Worm (Caenorhabditis elegans) whole organism, young adult: Measurements from ENCODE around the gene chil-11.

Source experiments
- Y53G8AR.9 ChIP-seq: fragments of 200-800 bp; sonication (Bioruptor generic); conservative IDR thresholded peaks from 2 replicates; pipeline ENCODE4 v1.3.6; 2022; ENCODE audit warnings: missing genetic modification reagents, missing genetic modification characterization, missing compliant biosample characterization
- Y95B8A.8 ChIP-seq: fragments of 200-800 bp; sonication (Bioruptor generic); IDR thresholded peaks from 2 replicates; pipeline ENCODE4 v1.3.6; 2022; ENCODE audit warnings: missing genetic modification reagents, missing genetic modification characterization, missing compliant biosample characterization
- ceh-40 ChIP-seq: fragments of 200-800 bp; sonication (Bioruptor generic); IDR thresholded peaks from 2 replicates; pipeline ENCODE4 v1.3.6; 2022; ENCODE audit warnings: missing genetic modification characterization, missing compliant biosample characterization
- ceh-58 ChIP-seq: fragments of 200-800 bp; sonication (Bioruptor generic); IDR thresholded peaks from 2 replicates; pipeline ENCODE4 v1.3.6; 2022; ENCODE audit warnings: missing genetic modification characterization, missing compliant biosample characterization
- pha-4 ChIP-seq: fragments of 150-350 bp; sonication (generic microtip); optimal IDR thresholded peaks from 2 replicates; lab custom pipeline; 2014; ENCODE audit warnings: missing biosample characterization, missing genetic modification reagents, missing genetic modification characterization
- tbp1 ChIP-seq: fragments of 200-800 bp; sonication (Bioruptor generic); optimal IDR thresholded peaks from 2 replicates; lab custom pipeline; 2018; ENCODE audit warnings: mild to moderate bottlenecking, missing genetic modification characterization, missing compliant biosample characterization
- tlf-1 ChIP-seq: fragments of 200-800 bp; sonication (Bioruptor generic); optimal IDR thresholded peaks from 2 replicates; lab custom pipeline; 2018; ENCODE audit warnings: mild to moderate bottlenecking, missing genetic modification characterization, missing compliant biosample characterization

DNA sequence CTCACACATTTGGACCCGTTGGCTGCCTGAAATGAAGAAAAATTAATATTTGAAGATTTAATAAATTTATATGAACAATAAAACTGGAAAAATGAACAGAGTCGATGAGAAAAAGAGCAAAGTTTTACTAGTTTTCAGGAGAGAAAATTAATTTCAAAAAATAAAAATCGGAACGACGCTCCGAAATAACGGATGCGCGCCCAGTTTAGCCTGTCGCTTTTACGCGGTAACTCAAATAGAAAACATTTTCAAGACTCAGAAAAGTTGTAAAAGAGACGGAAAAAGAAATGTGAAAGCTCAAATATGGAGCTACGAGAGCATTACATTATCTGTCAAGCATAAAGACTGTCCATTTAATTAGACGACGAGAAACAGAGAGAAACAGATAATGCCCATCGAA lies 37.7 kb upstream of the chil-11 start, which contains the start of the genes C55C3.73 and perm-5:
- TF ChIP-seq tbp1: no peak
- TF ChIP-seq pha-4: no peak
- TF ChIP-seq Y95B8A.8: no peak
- TF ChIP-seq Y53G8AR.9 (GFP tag; lab: Robert Waterston, UW): no peak
- TF ChIP-seq ceh-58 (GFP tag; lab: Robert Waterston, UW): no peak
- no peak for TF ChIP-seq ceh-40 (GFP tag; lab: Robert Waterston, UW)
- TF ChIP-seq tlf-1 (GFP tag; lab: Kevin White, UChicago): no peak
